Worm (Caenorhabditis elegans): ENCODE measurements around the gene acox-1.5.

- no peak for TF ChIP-seq ets-7 (tag; optimal IDR thresholded peaks at IDR 0.05)
- no peak for TF ChIP-seq B0310.2 (tag; optimal IDR thresholded peaks at IDR 0.05)
- TF ChIP-seq scrt-1 (GFP tag; IDR thresholded peaks at IDR 0.05), result no peak
- TF ChIP-seq F13C5.2 (tag; optimal IDR thresholded peaks at IDR 0.05), result no peak
- TF ChIP-seq aly-1 (tag; optimal IDR thresholded peaks at IDR 0.05), result no peak
These were observed 26.0 kb downstream of the acox-1.5 start, which contains the start of gene C48B4.11 for ce11 chrIII:9565973-9566372.
